Worm (Caenorhabditis elegans): ENCODE results near the gene ZK945.7.

- TF ChIP-seq duxl-1 (tag; optimal IDR thresholded peaks at IDR 0.05; ENCODE audit: poor library complexity) (no peak), nhr-28 (tag; optimal IDR thresholded peaks at IDR 0.05) (no peak), pha-4 (GFP tag; IDR thresholded peaks at IDR 0.05) (no peak), pha-4 (tag; optimal IDR thresholded peaks at IDR 0.05) (no peak), jun-1 (tag; optimal IDR thresholded peaks at IDR 0.05) (no peak), nhr-77 (tag; optimal IDR thresholded peaks at IDR 0.05) (no peak), unc-130 (GFP tag; optimal IDR thresholded peaks at IDR 0.05) (no peak), nhr-41 (GFP tag; IDR thresholded peaks at IDR 0.05) (no peak)
Measured at ce11 chrII:10106870-10107269, 1.4 kb downstream of the ZK945.7 start, which contains the start of gene ZK945.6.
